Fruit fly (Drosophila melanogaster) Kc167 (cell line): ENCODE data around the gene CG2182.

ENCODE experiments used
- Myc ChIP-seq: fragments of >200 bp; optimal IDR thresholded peaks from 2 replicates; lab custom pipeline; 2017; ENCODE audit warnings: missing external identifiers
- psq ChIP-seq: fragments of >200 bp; optimal IDR thresholded peaks from 2 replicates; lab custom pipeline; 2017; ENCODE audit warnings: missing external identifiers
- ttk ChIP-seq: sonication (Bioruptor generic); optimal IDR thresholded peaks from 2 replicates; lab custom pipeline; 2017; ENCODE audit warnings: missing external identifiers

dm6 chr3R:5660198-5660893 is 634 bp upstream of the CG2182 start, which contains the start of gene Wdr33:
- TF ChIP-seq ttk (no peak), Myc (lab: Kevin White, UChicago) (no peak), psq (no peak)
